Worm (Caenorhabditis elegans) whole organism, early embryonic: ENCODE measurements around the gene F07C4.6.

Experiments
- B0310.2 ChIP-seq: sonication (generic microtip); optimal IDR thresholded peaks from 2 replicates; lab custom pipeline; 2016; ENCODE audit warnings: mild to moderate bottlenecking, missing genetic modification characterization, missing compliant biosample characterization
- aly-1 ChIP-seq: sonication (generic microtip); optimal IDR thresholded peaks from 2 replicates; lab custom pipeline; 2016; ENCODE audit warnings: missing genetic modification characterization, missing compliant biosample characterization
- ama-1 ChIP-seq: fragments of 150-350 bp; optimal IDR thresholded peaks from 2 replicates; lab custom pipeline; 2014
- ceh-13 ChIP-seq: fragments of 200-800 bp; sonication (Bioruptor generic); optimal IDR thresholded peaks from 2 replicates; lab custom pipeline; 2018; ENCODE audit warnings: mild to moderate bottlenecking, missing genetic modification characterization, missing compliant biosample characterization
- ceh-36 ChIP-seq: sonication (generic microtip); optimal IDR thresholded peaks from 2 replicates; lab custom pipeline; 2016; ENCODE audit warnings: missing genetic modification characterization, inconsistent platforms, missing compliant biosample characterization
- flt-1 ChIP-seq: fragments of 200-800 bp; sonication (Bioruptor generic); IDR thresholded peaks from 2 replicates; pipeline ENCODE4 v1.3.6; 2022; ENCODE audit warnings: missing genetic modification characterization, missing compliant biosample characterization
- hmbx-1 ChIP-seq: sonication (generic microtip); optimal IDR thresholded peaks from 2 replicates; lab custom pipeline; 2016; ENCODE audit warnings: mild to moderate bottlenecking, missing genetic modification characterization, missing compliant biosample characterization
- hmg-4 ChIP-seq: fragments of 200-800 bp; sonication (Bioruptor generic); optimal IDR thresholded peaks from 2 replicates; lab custom pipeline; 2018; ENCODE audit warnings: mild to moderate bottlenecking, missing genetic modification characterization, missing compliant biosample characterization
- hnd-1 ChIP-seq: sonication (generic microtip); optimal IDR thresholded peaks from 2 replicates; lab custom pipeline; 2016; ENCODE audit warnings: missing genetic modification characterization, missing compliant biosample characterization
- pes-1 ChIP-seq: fragments of 200-800 bp; sonication (Bioruptor generic); IDR thresholded peaks from 2 replicates; pipeline ENCODE4 v1.3.6; 2022; ENCODE audit warnings: missing genetic modification reagents, missing genetic modification characterization, missing compliant biosample characterization
- scrt-1 ChIP-seq: fragments of 200-800 bp; sonication (Bioruptor generic); IDR thresholded peaks from 2 replicates; pipeline ENCODE4 v1.3.6; 2022; ENCODE audit warnings: missing genetic modification characterization, missing compliant biosample characterization
- sea-1 ChIP-seq: fragments of 200-800 bp; sonication (Bioruptor generic); conservative IDR thresholded peaks from 2 replicates; pipeline ENCODE4 v1.3.6; 2022; ENCODE audit warnings: missing genetic modification characterization, missing compliant biosample characterization
- tra-4 ChIP-seq: sonication (generic microtip); optimal IDR thresholded peaks from 2 replicates; lab custom pipeline; 2017; ENCODE audit warnings: missing genetic modification characterization, missing compliant biosample characterization

- TF ChIP-seq flt-1 (GFP tag; lab: Robert Waterston, UW), result no peak
- no peak for TF ChIP-seq ama-1 (lab: Kevin White, UChicago)
- no peak for TF ChIP-seq ceh-36 (tag; lab: Kevin White, UChicago)
- TF ChIP-seq hmg-4 (GFP tag; lab: Kevin White, UChicago), result no peak
- TF ChIP-seq hmbx-1 (tag; lab: Kevin White, UChicago), result no peak
- no peak for TF ChIP-seq scrt-1
- TF ChIP-seq tra-4 (tag; lab: Kevin White, UChicago), result no peak
- no peak for TF ChIP-seq sea-1 (GFP tag; lab: Robert Waterston, UW)
- no peak for TF ChIP-seq aly-1 (tag; lab: Kevin White, UChicago)
- no peak for TF ChIP-seq ceh-13 (GFP tag; lab: Kevin White, UChicago)
- no peak for TF ChIP-seq hnd-1 (tag; lab: Kevin White, UChicago)
- no peak for TF ChIP-seq pes-1 (GFP tag; lab: Robert Waterston, UW)
- TF ChIP-seq B0310.2 (tag; lab: Kevin White, UChicago), result no peak
Measured at ce11 chrV:7667940-7668339, 41.3 kb downstream of the F07C4.6 start, which contains the start of gene C12D5.5.
